Fruit fly (Drosophila melanogaster): ENCODE measurements around the gene Kcmf1.

Gene Kcmf1

dm6 chr3R:9053850-9054441 is 39.2 kb upstream of the Kcmf1 start:
- TF ChIP-seq CG9797 (GFP tag; optimal IDR thresholded peaks at IDR 0.05) (no peak), z (GFP tag; IDR thresholded peaks at IDR 0.05) (no peak), Fer1 (GFP tag; optimal IDR thresholded peaks at IDR 0.05) (peak; percentile 38), HHEX (GFP tag; optimal IDR thresholded peaks at IDR 0.05) (no peak), CG8478 (optimal IDR thresholded peaks at IDR 0.05) (no peak), Nf-YA (GFP tag; IDR thresholded peaks at IDR 0.05) (no peak), ken (GFP tag; IDR thresholded peaks at IDR 0.05) (no peak), CG12744 (GFP tag; optimal IDR thresholded peaks at IDR 0.05) (no peak), CG15696 (tag; optimal IDR thresholded peaks at IDR 0.05) (peak; percentile 23), HLH54F (GFP tag; optimal IDR thresholded peaks at IDR 0.05) (peak; percentile 43), CG13296 (GFP tag; optimal IDR thresholded peaks at IDR 0.05) (peak; percentile 30), Xrp1 (GFP tag; IDR thresholded peaks at IDR 0.05) (no peak), Sox102F (GFP tag; optimal IDR thresholded peaks at IDR 0.05) (peak; percentile 55), dan (GFP tag; IDR thresholded peaks at IDR 0.05) (no peak), CG15073 (GFP tag; optimal IDR thresholded peaks at IDR 0.05) (no peak), amos (GFP tag; IDR thresholded peaks at IDR 0.05; ENCODE audit: partially characterized antibody) (no peak), Dfd (GFP tag; optimal IDR thresholded peaks at IDR 0.05) (no peak), Eip74EF (GFP tag; optimal IDR thresholded peaks at IDR 0.05) (peak in 1 of 2 experiments; percentile 7), Dll (GFP tag; IDR thresholded peaks at IDR 0.05; ENCODE audit: partially characterized antibody) (no peak), CTCF (GFP tag; optimal IDR thresholded peaks at IDR 0.05) (no peak), lmd (GFP tag; IDR thresholded peaks at IDR 0.05) (no peak), tio (GFP tag; optimal IDR thresholded peaks at IDR 0.05) (peak; percentile 40), az2 (GFP tag; optimal IDR thresholded peaks at IDR 0.05) (no peak), gsb-n (tag; optimal IDR thresholded peaks at IDR 0.05) (no peak), CG2889 (GFP tag; IDR thresholded peaks at IDR 0.05) (no peak), MESR4 (GFP tag; optimal IDR thresholded peaks at IDR 0.05) (no peak), unc-4 (GFP tag; IDR thresholded peaks at IDR 0.05; ENCODE audit: partially characterized antibody) (no peak), CG7963 (GFP tag; IDR thresholded peaks at IDR 0.05; ENCODE audit: partially characterized antibody) (no peak), sqz (GFP tag; optimal IDR thresholded peaks at IDR 0.05) (no peak), CG10147 (GFP tag; optimal IDR thresholded peaks at IDR 0.05) (no peak), Hr78 (GFP tag; optimal IDR thresholded peaks at IDR 0.05) (no peak), CG9817 (tag; optimal IDR thresholded peaks at IDR 0.05) (peak; percentile 38), pros (GFP tag; optimal IDR thresholded peaks at IDR 0.05) (no peak), CG14441 (GFP tag; IDR thresholded peaks at IDR 0.05) (no peak), CG2678 (tag; optimal IDR thresholded peaks at IDR 0.05) (peak; percentile 78), CG31388 (GFP tag; optimal IDR thresholded peaks at IDR 0.05) (no peak), CG33557 (GFP tag; optimal IDR thresholded peaks at IDR 0.05) (no peak), CG15479 (GFP tag; optimal IDR thresholded peaks at IDR 0.05) (no peak), CG6689 (GFP tag; IDR thresholded peaks at IDR 0.05) (no peak), hb (GFP tag; IDR thresholded peaks at IDR 0.05; ENCODE audit: partially characterized antibody) (no peak), aop (GFP tag; IDR thresholded peaks at IDR 0.05) (no peak), Side (GFP tag; optimal IDR thresholded peaks at IDR 0.05) (no peak), cg (GFP tag; optimal IDR thresholded peaks at IDR 0.05) (no peak), Lhr (GFP tag; optimal IDR thresholded peaks at IDR 0.05) (no peak), Neu2 (GFP tag; optimal IDR thresholded peaks at IDR 0.05; ENCODE audit: borderline replicate concordance) (no peak), pb (GFP tag; optimal IDR thresholded peaks at IDR 0.05) (no peak), org-1 (GFP tag; optimal IDR thresholded peaks at IDR 0.05) (peak; percentile 48), wdn (GFP tag; IDR thresholded peaks at IDR 0.05) (no peak), B-H1 (GFP tag; IDR thresholded peaks at IDR 0.05) (no peak), CG11696 (GFP tag; IDR thresholded peaks at IDR 0.05) (no peak), CG30403 (GFP tag; optimal IDR thresholded peaks at IDR 0.05) (peak; percentile 58)
